Worm (Caenorhabditis elegans) whole organism, early embryonic: ENCODE measurements around the gene ubc-8.
"Not testable (repeated sequence)": the region's sequence is repeated elsewhere in the genome, so short reads cannot be mapped to it uniquely, and the experiment has no call there.

Source experiments
- B0310.2 ChIP-seq: sonication (generic microtip); optimal IDR thresholded peaks from 2 replicates; lab custom pipeline; 2016; ENCODE audit warnings: mild to moderate bottlenecking, missing genetic modification characterization, missing compliant biosample characterization
- F13C5.2 ChIP-seq: sonication (generic microtip); optimal IDR thresholded peaks from 2 replicates; lab custom pipeline; 2017; ENCODE audit warnings: mild to moderate bottlenecking, missing genetic modification characterization, inconsistent platforms, missing compliant biosample characterization
- aly-1 ChIP-seq: sonication (generic microtip); optimal IDR thresholded peaks from 2 replicates; lab custom pipeline; 2016; ENCODE audit warnings: missing genetic modification characterization, missing compliant biosample characterization
- ama-1 ChIP-seq: fragments of 150-350 bp; optimal IDR thresholded peaks from 2 replicates; lab custom pipeline; 2014
- ceh-13 ChIP-seq: fragments of 200-800 bp; sonication (Bioruptor generic); optimal IDR thresholded peaks from 2 replicates; lab custom pipeline; 2018; ENCODE audit warnings: mild to moderate bottlenecking, missing genetic modification characterization, missing compliant biosample characterization
- ceh-36 ChIP-seq: sonication (generic microtip); optimal IDR thresholded peaks from 2 replicates; lab custom pipeline; 2016; ENCODE audit warnings: missing genetic modification characterization, inconsistent platforms, missing compliant biosample characterization
- ets-7 ChIP-seq: sonication (generic microtip); optimal IDR thresholded peaks from 2 replicates; lab custom pipeline; 2016; ENCODE audit warnings: missing genotype, missing genetic modification characterization, missing compliant biosample characterization
- flt-1 ChIP-seq: fragments of 200-800 bp; sonication (Bioruptor generic); IDR thresholded peaks from 2 replicates; pipeline ENCODE4 v1.3.6; 2022; ENCODE audit warnings: missing genetic modification characterization, missing compliant biosample characterization
- hmbx-1 ChIP-seq: sonication (generic microtip); optimal IDR thresholded peaks from 2 replicates; lab custom pipeline; 2016; ENCODE audit warnings: mild to moderate bottlenecking, missing genetic modification characterization, missing compliant biosample characterization
- hmg-4 ChIP-seq: fragments of 200-800 bp; sonication (Bioruptor generic); optimal IDR thresholded peaks from 2 replicates; lab custom pipeline; 2018; ENCODE audit warnings: mild to moderate bottlenecking, missing genetic modification characterization, missing compliant biosample characterization
- hnd-1 ChIP-seq: sonication (generic microtip); optimal IDR thresholded peaks from 2 replicates; lab custom pipeline; 2016; ENCODE audit warnings: missing genetic modification characterization, missing compliant biosample characterization
- pes-1 ChIP-seq: fragments of 200-800 bp; sonication (Bioruptor generic); IDR thresholded peaks from 2 replicates; pipeline ENCODE4 v1.3.6; 2022; ENCODE audit warnings: missing genetic modification reagents, missing genetic modification characterization, missing compliant biosample characterization
- scrt-1 ChIP-seq: fragments of 200-800 bp; sonication (Bioruptor generic); IDR thresholded peaks from 2 replicates; pipeline ENCODE4 v1.3.6; 2022; ENCODE audit warnings: missing genetic modification characterization, missing compliant biosample characterization
- sea-1 ChIP-seq: fragments of 200-800 bp; sonication (Bioruptor generic); conservative IDR thresholded peaks from 2 replicates; pipeline ENCODE4 v1.3.6; 2022; ENCODE audit warnings: missing genetic modification characterization, missing compliant biosample characterization
- tbx-11 ChIP-seq: fragments of 200-800 bp; sonication (Bioruptor generic); IDR thresholded peaks from 2 replicates; pipeline ENCODE4 v1.3.6; 2022; ENCODE audit warnings: missing genetic modification characterization, missing compliant biosample characterization
- tbx-37 ChIP-seq: fragments of 200-800 bp; sonication (Bioruptor generic); conservative IDR thresholded peaks from 2 replicates; pipeline ENCODE4 v1.3.6; 2022; ENCODE audit warnings: missing genetic modification reagents, missing genetic modification characterization, missing compliant biosample characterization
- tra-4 ChIP-seq: sonication (generic microtip); optimal IDR thresholded peaks from 2 replicates; lab custom pipeline; 2017; ENCODE audit warnings: missing genetic modification characterization, missing compliant biosample characterization

ubc-8 gene

DNA sequence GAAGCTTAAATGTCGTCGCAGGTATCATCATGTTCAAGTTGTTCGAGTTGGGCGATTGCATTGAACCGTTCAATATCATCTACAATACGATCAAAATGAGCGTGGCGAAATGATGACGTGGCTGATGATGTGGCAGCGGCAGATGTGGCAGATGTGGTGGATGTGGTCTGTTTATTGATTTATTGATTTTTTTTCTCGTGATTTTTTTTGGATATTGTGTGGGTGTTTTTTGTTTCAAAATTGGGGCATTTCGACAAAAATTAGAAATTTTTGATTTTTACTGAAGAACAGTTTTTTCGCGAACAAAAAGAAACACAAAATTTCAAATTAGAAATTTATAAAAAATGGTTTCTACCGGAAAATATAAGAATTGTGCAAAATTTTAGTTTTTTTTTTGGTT, 26.8 kb downstream of the ubc-8 start:
- no peak for TF ChIP-seq F13C5.2
- TF ChIP-seq hnd-1: no peak
- no peak for TF ChIP-seq sea-1 (GFP tag; lab: Robert Waterston, UW)
- no peak for TF ChIP-seq tbx-11 (GFP tag; lab: Robert Waterston, UW)
- TF ChIP-seq B0310.2: no peak
- TF ChIP-seq ama-1: no peak
- TF ChIP-seq ceh-36 (tag; lab: Kevin White, UChicago): no peak
- TF ChIP-seq ceh-13 (GFP tag; lab: Kevin White, UChicago): no peak
- no peak for TF ChIP-seq tbx-37 (GFP tag; lab: Robert Waterston, UW)
- no peak for TF ChIP-seq pes-1 (GFP tag; lab: Robert Waterston, UW)

DNA sequence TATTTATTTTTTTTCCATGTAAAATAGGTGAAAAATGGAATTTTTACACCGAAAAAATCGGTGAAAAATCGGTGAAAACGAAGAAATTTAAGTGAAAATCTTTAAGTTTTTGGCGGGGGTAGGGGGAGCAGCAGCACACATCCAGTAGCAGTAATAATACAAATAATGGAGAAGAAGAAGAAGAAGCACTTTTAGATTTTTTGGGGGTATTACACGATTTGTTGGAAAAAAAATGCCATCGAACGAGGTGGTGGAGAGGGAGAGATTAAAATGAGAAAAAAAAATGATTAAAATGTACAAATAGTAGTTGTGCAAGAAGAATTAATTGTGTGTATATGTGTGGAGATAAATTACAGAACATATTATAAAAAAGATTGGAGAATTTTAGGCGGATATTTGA, 28.9 kb downstream of the ubc-8 start:
- no peak for TF ChIP-seq F13C5.2
- TF ChIP-seq aly-1: no peak
- no peak for TF ChIP-seq ceh-13 (GFP tag; lab: Kevin White, UChicago)
- no peak for TF ChIP-seq sea-1 (GFP tag; lab: Robert Waterston, UW)
- TF ChIP-seq B0310.2: no peak
- no peak for TF ChIP-seq flt-1 (GFP tag; lab: Robert Waterston, UW)
- TF ChIP-seq ceh-36 (tag; lab: Kevin White, UChicago): no peak
- no peak for TF ChIP-seq hmg-4 (GFP tag; lab: Kevin White, UChicago)
- no peak for TF ChIP-seq ama-1
- TF ChIP-seq ets-7: no peak
- no peak for TF ChIP-seq scrt-1
- TF ChIP-seq hnd-1: no peak
- no peak for TF ChIP-seq tbx-11 (GFP tag; lab: Robert Waterston, UW)
- no peak for TF ChIP-seq pes-1 (GFP tag; lab: Robert Waterston, UW)
- TF ChIP-seq tbx-37 (GFP tag; lab: Robert Waterston, UW): no peak
- no peak for TF ChIP-seq hmbx-1 (tag; lab: Kevin White, UChicago)
- TF ChIP-seq tra-4 (tag; lab: Kevin White, UChicago): no peak

DNA sequence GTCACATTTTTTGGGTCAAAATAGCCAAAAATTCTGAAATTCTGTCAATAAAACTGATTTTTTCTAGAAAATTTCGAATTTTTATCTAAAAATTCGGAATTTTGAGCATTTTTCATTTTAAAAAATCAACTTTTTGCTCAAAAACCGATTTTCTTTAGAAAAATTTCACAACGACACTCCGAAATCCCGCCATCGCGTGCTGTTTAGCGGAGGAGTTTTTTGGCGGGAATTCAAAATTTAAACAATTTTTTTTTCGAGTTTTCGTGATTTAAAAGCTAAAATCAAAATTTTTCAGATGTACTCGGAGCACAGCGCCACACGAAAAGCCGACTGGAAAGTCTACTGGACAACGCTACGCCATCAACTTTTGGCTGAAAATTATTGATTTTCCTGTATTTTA, 29.4 kb downstream of the ubc-8 start:
- no peak for TF ChIP-seq tbx-37 (GFP tag; lab: Robert Waterston, UW)
- TF ChIP-seq tra-4 (tag; lab: Kevin White, UChicago): no peak
- TF ChIP-seq flt-1 (GFP tag; lab: Robert Waterston, UW): no peak
- TF ChIP-seq scrt-1: no peak
- TF ChIP-seq pes-1 (GFP tag; lab: Robert Waterston, UW): no peak
- TF ChIP-seq hnd-1: no peak
- no peak for TF ChIP-seq hmg-4 (GFP tag; lab: Kevin White, UChicago)
- no peak for TF ChIP-seq ets-7
- TF ChIP-seq ceh-13 (GFP tag; lab: Kevin White, UChicago): no peak
- TF ChIP-seq sea-1 (GFP tag; lab: Robert Waterston, UW): no peak
- no peak for TF ChIP-seq B0310.2

DNA sequence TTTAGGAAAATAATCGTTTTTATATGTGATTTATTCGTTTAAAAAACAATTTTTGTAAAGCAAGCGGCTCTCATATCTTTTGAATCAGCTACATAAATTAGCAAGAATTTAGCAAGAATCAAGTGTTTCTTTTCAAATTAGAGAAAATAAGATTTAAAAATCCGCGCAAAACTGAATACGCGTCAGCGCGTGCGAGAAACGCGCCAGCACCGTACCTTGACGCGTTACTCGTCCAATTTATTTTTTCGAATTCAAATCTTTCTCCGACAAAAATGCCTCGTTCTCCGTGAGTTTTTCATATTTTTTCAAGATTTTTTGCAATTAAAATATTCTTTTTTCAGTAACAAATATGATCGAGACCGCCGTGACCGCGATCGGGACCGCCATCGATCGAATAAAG, 30.8 kb downstream of the ubc-8 start, which contains the start of gene Y94H6A.3:
TSS of gene Y94H6A.3 (plus strand) at position 232 of the 400 bp plus-strand sequence.
- TF ChIP-seq flt-1 (GFP tag; lab: Robert Waterston, UW) (peak; percentile 51; the same call in 1 of the 2 replicates), hmbx-1 (tag; lab: Kevin White, UChicago) (no peak), ama-1 (no peak), F13C5.2 (peak; percentile 69)

DNA sequence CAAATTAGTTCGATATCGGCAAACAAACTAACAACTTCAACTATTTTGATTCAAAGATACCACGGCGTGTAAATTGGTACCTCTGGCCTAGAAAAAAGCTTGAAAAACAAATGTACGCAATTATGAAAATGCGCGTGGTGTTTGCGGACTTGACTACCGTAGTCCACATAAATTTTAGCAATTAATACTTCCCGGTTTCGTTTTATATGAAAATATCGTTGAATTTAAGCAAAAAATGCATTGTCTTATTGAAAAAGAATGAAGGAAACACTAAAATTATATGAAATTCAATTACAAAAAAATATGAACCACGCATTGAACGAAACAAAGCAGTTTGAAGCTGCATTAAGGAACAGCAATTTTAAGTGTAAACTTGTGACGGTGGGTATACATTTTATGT, 32.1 kb downstream of the ubc-8 start, which contains the start of gene gpx-4:
TSS of gene gpx-4 (minus strand) at position 101 of the 400 bp plus-strand sequence.
- not testable (repeated sequence) for TF ChIP-seq hmg-4 (GFP tag; lab: Kevin White, UChicago); pes-1 (GFP tag; lab: Robert Waterston, UW); ceh-36 (tag; lab: Kevin White, UChicago)

DNA sequence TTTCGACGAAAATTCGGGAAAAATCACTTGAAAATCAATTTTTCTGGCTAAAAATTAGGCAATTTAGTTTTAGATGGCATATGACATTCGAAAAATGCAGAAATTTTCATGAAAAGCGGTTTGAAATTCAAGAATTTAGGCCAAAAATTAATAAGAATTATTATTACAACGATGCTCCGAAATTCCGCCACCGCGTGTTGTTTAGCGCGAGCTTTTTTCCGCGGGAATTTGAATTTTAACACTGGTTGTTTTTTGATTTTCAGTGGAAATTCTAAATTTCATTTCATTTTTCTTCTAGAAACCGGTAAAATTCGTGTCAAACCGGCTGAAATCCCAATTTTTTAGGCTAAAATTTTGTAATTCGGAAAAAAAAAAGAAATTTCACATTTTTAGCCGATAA, 36.4 kb downstream of the ubc-8 start:
- no peak for TF ChIP-seq flt-1 (GFP tag; lab: Robert Waterston, UW)
- no peak for TF ChIP-seq B0310.2
- TF ChIP-seq ceh-36 (tag; lab: Kevin White, UChicago): no peak
- no peak for TF ChIP-seq aly-1
- no peak for TF ChIP-seq tbx-37 (GFP tag; lab: Robert Waterston, UW)
- TF ChIP-seq hmbx-1 (tag; lab: Kevin White, UChicago): no peak
- no peak for TF ChIP-seq hnd-1
- no peak for TF ChIP-seq ama-1
- no peak for TF ChIP-seq hmg-4 (GFP tag; lab: Kevin White, UChicago)
- TF ChIP-seq pes-1 (GFP tag; lab: Robert Waterston, UW): no peak
- TF ChIP-seq sea-1 (GFP tag; lab: Robert Waterston, UW): no peak
- no peak for TF ChIP-seq scrt-1

DNA sequence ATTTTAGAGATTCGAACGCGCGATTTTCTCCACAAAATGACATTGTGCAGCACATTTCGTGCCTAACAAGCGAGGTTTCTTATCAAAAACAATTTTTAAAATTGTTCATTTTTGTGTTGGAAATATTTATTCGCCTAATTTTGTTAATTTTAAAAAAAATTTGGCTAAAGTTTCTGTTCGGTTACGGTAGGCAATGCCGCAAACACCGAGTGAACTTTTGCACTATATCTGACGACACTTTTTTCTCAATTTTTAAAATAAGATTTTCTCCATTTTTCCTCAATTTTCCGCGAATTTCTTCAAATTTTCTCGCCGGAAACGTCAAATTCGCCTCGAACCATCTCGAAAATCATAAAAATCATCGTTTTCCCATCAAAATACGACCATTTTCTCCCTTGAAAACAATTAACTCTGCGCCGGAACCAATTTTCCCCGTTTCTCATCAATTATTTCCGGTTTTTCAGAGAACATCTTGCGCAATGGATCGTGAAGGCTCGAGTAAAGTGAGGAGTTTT, 40.4 kb downstream of the ubc-8 start, which contains the start of gene Y69A2AR.1:
TSS of gene Y69A2AR.1 (plus strand) at position 465 of the 515 bp plus-strand sequence.
- TF ChIP-seq pes-1 (GFP tag; lab: Robert Waterston, UW) (no peak), scrt-1 (no peak), tbx-11 (GFP tag; lab: Robert Waterston, UW) (no peak)

DNA sequence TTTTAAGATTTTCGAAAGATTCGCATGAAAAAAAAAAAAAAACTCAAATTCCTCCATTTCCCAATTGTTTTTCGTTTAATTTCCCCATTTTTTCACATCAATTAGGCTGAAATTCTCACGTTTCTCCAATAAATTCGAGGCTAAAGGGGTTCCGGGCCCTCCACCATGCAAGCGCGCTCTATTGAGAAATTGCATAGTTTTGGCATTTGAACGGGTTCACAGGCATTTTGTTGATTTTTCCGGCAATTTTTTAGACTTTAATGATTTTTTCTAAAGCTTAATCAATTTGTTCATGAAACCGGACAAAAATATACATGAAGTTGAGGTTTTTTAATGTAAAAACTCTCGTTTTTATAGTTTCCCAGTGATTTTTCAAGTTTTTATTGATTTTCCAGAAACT, 40.9 kb downstream of the ubc-8 start:
- TF ChIP-seq tbx-11 (GFP tag; lab: Robert Waterston, UW) (no peak), scrt-1 (no peak), aly-1 (no peak), flt-1 (GFP tag; lab: Robert Waterston, UW) (no peak), tbx-37 (GFP tag; lab: Robert Waterston, UW) (no peak), sea-1 (GFP tag; lab: Robert Waterston, UW) (no peak), hnd-1 (no peak), ceh-36 (tag; lab: Kevin White, UChicago) (no peak), B0310.2 (no peak), ets-7 (no peak), hmg-4 (GFP tag; lab: Kevin White, UChicago) (no peak), hmbx-1 (tag; lab: Kevin White, UChicago) (no peak), ceh-13 (GFP tag; lab: Kevin White, UChicago) (no peak), pes-1 (GFP tag; lab: Robert Waterston, UW) (no peak), ama-1 (no peak), tra-4 (tag; lab: Kevin White, UChicago) (no peak), F13C5.2 (no peak)
